Fruit fly (Drosophila melanogaster) whole organism, embryonic: ENCODE measurements around the gene eya.

Experiments
- Ada2b ChIP-seq: fragments of 200-800 bp; sonication (Bioruptor generic); IDR thresholded peaks from 2 replicates; pipeline ENCODE4 v1.3.6; 2022; ENCODE audit warnings: missing biosample characterization, missing genetic modification characterization
- CG1024 ChIP-seq: fragments of 200-800 bp; sonication (Bioruptor generic); IDR thresholded peaks from 2 replicates; pipeline ENCODE4 v1.3.6; 2022; ENCODE audit warnings: missing biosample characterization, missing genetic modification characterization
- CG12104 ChIP-seq: fragments of 200-800 bp; sonication (Bioruptor generic); optimal IDR thresholded peaks from 3 replicates; lab custom pipeline; 2016; ENCODE audit warnings: missing biosample characterization, missing genetic modification characterization
- CG12219 ChIP-seq: fragments of 200-800 bp; sonication (Bioruptor generic); optimal IDR thresholded peaks from 3 replicates; lab custom pipeline; 2018; ENCODE audit warnings: missing biosample characterization, mild to moderate bottlenecking, missing genetic modification characterization
- CG14860 ChIP-seq: fragments of 200-800 bp; sonication (Bioruptor generic); IDR thresholded peaks from 3 replicates; pipeline ENCODE4 v1.3.6; 2022; ENCODE audit warnings: missing biosample characterization, missing genetic modification characterization; ENCODE audit not compliant: partially characterized antibody
- CG1529 ChIP-seq: fragments of 200-800 bp; sonication (Bioruptor generic); optimal IDR thresholded peaks from 3 replicates; lab custom pipeline; 2018; ENCODE audit warnings: missing biosample characterization, missing genetic modification characterization
- CG15601 ChIP-seq: fragments of 200-800 bp; sonication (Bioruptor generic); optimal IDR thresholded peaks from 3 replicates; lab custom pipeline; 2019; ENCODE audit warnings: missing biosample characterization, mild to moderate bottlenecking, missing genetic modification characterization, moderate library complexity
- CG15696 ChIP-seq: fragments of 200-800 bp; sonication (Bioruptor generic); optimal IDR thresholded peaks from 2 replicates; lab custom pipeline; 2019; ENCODE audit warnings: missing biosample characterization, mild to moderate bottlenecking, missing genetic modification characterization, moderate library complexity
- CG16863 ChIP-seq: fragments of 200-800 bp; sonication (Bioruptor generic); optimal IDR thresholded peaks from 3 replicates; lab custom pipeline; 2016; ENCODE audit warnings: missing biosample characterization, missing genetic modification characterization
- CG17328 ChIP-seq: fragments of 200-800 bp; sonication (Bioruptor generic); IDR thresholded peaks from 2 replicates; pipeline ENCODE4 v1.3.6; 2022; ENCODE audit warnings: missing biosample characterization, missing genetic modification characterization
- CG17802 ChIP-seq: fragments of 200-800 bp; sonication (Bioruptor generic); optimal IDR thresholded peaks from 2 replicates; lab custom pipeline; 2018; ENCODE audit warnings: missing biosample characterization, mild to moderate bottlenecking, missing genetic modification characterization, moderate library complexity
- CG18764 ChIP-seq: fragments of 200-800 bp; sonication (Bioruptor generic); optimal IDR thresholded peaks from 3 replicates; lab custom pipeline; 2016; ENCODE audit warnings: missing biosample characterization, missing genetic modification characterization
- CG2120 ChIP-seq: fragments of 200-800 bp; sonication (Bioruptor generic); optimal IDR thresholded peaks from 3 replicates; lab custom pipeline; 2016; ENCODE audit warnings: missing biosample characterization, missing genetic modification characterization
- CG2129 ChIP-seq: fragments of 200-800 bp; sonication (Bioruptor generic); IDR thresholded peaks from 2 replicates; pipeline ENCODE4 v1.3.6; 2022; ENCODE audit warnings: missing biosample characterization, missing genetic modification characterization; ENCODE audit not compliant: partially characterized antibody
- CG2889 ChIP-seq: fragments of 200-800 bp; sonication (Bioruptor generic); IDR thresholded peaks from 3 replicates; pipeline ENCODE4 v1.3.6; 2022; ENCODE audit warnings: missing biosample characterization, missing genetic modification characterization
- CG3847 ChIP-seq: fragments of 200-800 bp; sonication (Bioruptor generic); IDR thresholded peaks from 2 replicates; pipeline ENCODE4 v1.3.6; 2022; ENCODE audit warnings: missing biosample characterization, missing genetic modification characterization
- CG4328 ChIP-seq: fragments of 200-800 bp; sonication (Bioruptor generic); optimal IDR thresholded peaks from 3 replicates; lab custom pipeline; 2017; ENCODE audit warnings: missing biosample characterization, missing genetic modification reagents, missing genetic modification characterization
- CG6791 ChIP-seq: fragments of 200-800 bp; sonication (Bioruptor generic); IDR thresholded peaks from 3 replicates; pipeline ENCODE4 v1.3.6; 2022; ENCODE audit warnings: missing biosample characterization, missing genetic modification characterization; ENCODE audit not compliant: partially characterized antibody
- CG7745 ChIP-seq: fragments of 200-800 bp; sonication (Bioruptor generic); optimal IDR thresholded peaks from 2 replicates; lab custom pipeline; 2018; ENCODE audit warnings: missing biosample characterization, mild to moderate bottlenecking, missing genetic modification characterization, moderate library complexity
- CG7963 ChIP-seq: fragments of 200-800 bp; sonication (Bioruptor generic); IDR thresholded peaks from 3 replicates; pipeline ENCODE4 v1.3.6; 2022; ENCODE audit warnings: missing biosample characterization, missing genetic modification characterization; ENCODE audit not compliant: partially characterized antibody
- CG8290 ChIP-seq, 3 experiments: fragments of 200-800 bp; sonication (Bioruptor generic); optimal IDR thresholded peaks; 2 replicates each; lab custom pipeline; 2016 to 2019; ENCODE audit warnings: missing biosample characterization in 3 of 3, missing genetic modification characterization in 3 of 3, mild to moderate bottlenecking in 2 of 3, moderate library complexity in 1 of 3
- CG8944 ChIP-seq: fragments of 200-800 bp; sonication (Bioruptor generic); optimal IDR thresholded peaks from 3 replicates; lab custom pipeline; 2016; ENCODE audit warnings: missing biosample characterization, missing genetic modification characterization
- CTCF ChIP-seq: fragments of 200-800 bp; sonication (Bioruptor generic); optimal IDR thresholded peaks from 2 replicates; lab custom pipeline; 2017; ENCODE audit warnings: missing biosample characterization, mild to moderate bottlenecking, missing genetic modification characterization, moderate library complexity
- Dek ChIP-seq: fragments of 200-800 bp; sonication (Bioruptor generic); optimal IDR thresholded peaks from 3 replicates; lab custom pipeline; 2019; ENCODE audit warnings: missing biosample characterization, mild to moderate bottlenecking, missing genetic modification characterization, moderate library complexity
- Dip2 ChIP-seq: fragments of 200-800 bp; sonication (Bioruptor generic); IDR thresholded peaks from 2 replicates; pipeline ENCODE4 v1.3.6; 2022; ENCODE audit warnings: missing biosample characterization, missing genetic modification characterization
- H2.0 ChIP-seq: fragments of 200-800 bp; sonication (Bioruptor generic); IDR thresholded peaks from 2 replicates; pipeline ENCODE4 v1.3.6; 2022; ENCODE audit warnings: missing biosample characterization, missing genetic modification characterization
- Hey ChIP-seq: fragments of 200-800 bp; sonication (Bioruptor generic); optimal IDR thresholded peaks from 3 replicates; lab custom pipeline; 2018; ENCODE audit warnings: missing biosample characterization, mild to moderate bottlenecking, missing genetic modification characterization
- Hmx ChIP-seq: fragments of 200-800 bp; sonication (Bioruptor generic); optimal IDR thresholded peaks from 2 replicates; lab custom pipeline; 2016; ENCODE audit warnings: missing biosample characterization, missing genetic modification characterization
- Hr39 ChIP-seq: fragments of >200 bp; optimal IDR thresholded peaks from 2 replicates; lab custom pipeline; 2017
- Pdp1 ChIP-seq, 2 experiments: fragments of 200-800 bp; sonication (Bioruptor generic); optimal IDR thresholded peaks; 3 replicates each; lab custom pipeline; 2016; ENCODE audit warnings: missing biosample characterization in 2 of 2, missing genetic modification characterization in 2 of 2, mild to moderate bottlenecking in 1 of 2, moderate library complexity in 1 of 2
- Rfx ChIP-seq: fragments of 200-800 bp; sonication (Bioruptor generic); IDR thresholded peaks from 2 replicates; pipeline ENCODE4 v1.3.6; 2022; ENCODE audit warnings: missing biosample characterization, missing genetic modification characterization
- Ssrp ChIP-seq: fragments of 200-800 bp; sonication (Bioruptor generic); optimal IDR thresholded peaks from 2 replicates; lab custom pipeline; 2018; ENCODE audit warnings: missing biosample characterization, mild to moderate bottlenecking, missing genetic modification characterization, moderate library complexity
- Tbp ChIP-seq: fragments of >200 bp; optimal IDR thresholded peaks from 2 replicates; lab custom pipeline; 2018; ENCODE audit warnings: missing biosample characterization, missing genetic modification characterization
- chm ChIP-seq: fragments of 200-800 bp; sonication (Bioruptor generic); IDR thresholded peaks from 2 replicates; pipeline ENCODE4 v1.3.6; 2022; ENCODE audit warnings: missing biosample characterization, missing genetic modification characterization
- chn ChIP-seq: fragments of 200-800 bp; sonication (Bioruptor generic); optimal IDR thresholded peaks from 2 replicates; lab custom pipeline; 2016; ENCODE audit warnings: missing biosample characterization, missing genetic modification characterization
- corto ChIP-seq: fragments of 200-800 bp; sonication (Bioruptor generic); optimal IDR thresholded peaks from 2 replicates; lab custom pipeline; 2016; ENCODE audit warnings: missing biosample characterization, mild to moderate bottlenecking, missing genetic modification characterization, moderate library complexity
- crc ChIP-seq: fragments of 200-800 bp; sonication (Bioruptor generic); optimal IDR thresholded peaks from 2 replicates; lab custom pipeline; 2016; ENCODE audit warnings: missing biosample characterization, missing genetic modification characterization
- crol ChIP-seq: fragments of 200-800 bp; sonication (Bioruptor generic); IDR thresholded peaks from 2 replicates; pipeline ENCODE4 v1.3.6; 2022; ENCODE audit warnings: missing biosample characterization, missing genetic modification characterization
- danr ChIP-seq: fragments of 200-800 bp; sonication (Bioruptor generic); IDR thresholded peaks from 2 replicates; pipeline ENCODE4 v1.3.6; 2022; ENCODE audit warnings: missing biosample characterization, missing genetic modification characterization
- dm ChIP-seq: fragments of 200-800 bp; sonication (Bioruptor generic); optimal IDR thresholded peaks from 3 replicates; lab custom pipeline; 2016; ENCODE audit warnings: missing biosample characterization, missing genetic modification characterization
- kni ChIP-seq: fragments of 200-800 bp; sonication (Bioruptor generic); optimal IDR thresholded peaks from 3 replicates; lab custom pipeline; 2017; ENCODE audit warnings: mild to moderate bottlenecking, missing biosample characterization, missing genetic modification reagents, missing genetic modification characterization
- pb ChIP-seq: fragments of 200-800 bp; sonication (Bioruptor generic); optimal IDR thresholded peaks from 3 replicates; lab custom pipeline; 2016; ENCODE audit warnings: missing biosample characterization, missing genetic modification characterization
- repo ChIP-seq: fragments of 200-800 bp; sonication (Bioruptor generic); optimal IDR thresholded peaks from 2 replicates; lab custom pipeline; 2016; ENCODE audit warnings: missing biosample characterization, missing genetic modification characterization
- row ChIP-seq: fragments of 200-800 bp; sonication (Bioruptor generic); IDR thresholded peaks from 3 replicates; pipeline ENCODE4 v1.3.6; 2022; ENCODE audit warnings: missing biosample characterization, missing genetic modification characterization
- sens-2 ChIP-seq: fragments of 200-800 bp; sonication (Bioruptor generic); IDR thresholded peaks from 2 replicates; pipeline ENCODE4 v1.3.6; 2022; ENCODE audit warnings: missing biosample characterization, missing genetic modification characterization
- sim ChIP-seq: fragments of 200-800 bp; sonication (Bioruptor generic); IDR thresholded peaks from 2 replicates; pipeline ENCODE4 v1.3.6; 2022; ENCODE audit warnings: missing biosample characterization, missing genetic modification characterization
- sug ChIP-seq: fragments of 200-800 bp; optimal IDR thresholded peaks from 2 replicates; lab custom pipeline; 2019; ENCODE audit warnings: missing biosample characterization, mild to moderate bottlenecking, missing genetic modification characterization, moderate library complexity
- trh ChIP-seq: fragments of 200-800 bp; sonication (Bioruptor generic); optimal IDR thresholded peaks from 2 replicates; lab custom pipeline; 2016; ENCODE audit warnings: missing biosample characterization, missing genetic modification characterization
- tx ChIP-seq: fragments of 200-800 bp; sonication (Bioruptor generic); optimal IDR thresholded peaks from 2 replicates; lab custom pipeline; 2016; ENCODE audit warnings: missing biosample characterization, missing genetic modification characterization
- z ChIP-seq: fragments of 200-800 bp; sonication (Bioruptor generic); IDR thresholded peaks from 3 replicates; pipeline ENCODE4 v1.3.6; 2022; ENCODE audit warnings: missing biosample characterization, missing genetic modification characterization

eya gene

dm6 chr2L:6480212-6480994 lies 66.4 kb downstream of the eya start, which contains the start of the genes Sec61alpha and Daxx (continued):
- TF ChIP-seq CG3847 (GFP tag; lab: Robert Waterston, UW) (peak; percentile 88), CG15696 (tag; lab: Kevin White, UChicago) (peak; percentile 72), Hr39 (lab: Kevin White, UChicago) (no peak), crc (GFP tag; lab: Kevin White, UChicago) (peak; percentile 83), CG14860 (GFP tag; lab: Robert Waterston, UW) (peak; percentile 99), CG2120 (GFP tag; lab: Kevin White, UChicago) (peak; percentile 95), CG2889 (peak; percentile 85), Tbp (GFP tag; lab: Kevin White, UChicago) (no peak), H2.0 (GFP tag; lab: Robert Waterston, UW) (peak; percentile 84), danr (GFP tag; lab: Robert Waterston, UW) (peak; percentile 66; the same call in 1 of the 2 replicates), CG16863 (GFP tag; lab: Kevin White, UChicago) (peak; percentile 89), CG7963 (GFP tag; lab: Robert Waterston, UW) (peak; percentile 100), CG8944 (GFP tag; lab: Kevin White, UChicago) (peak; percentile 90), chm (GFP tag; lab: Robert Waterston, UW) (peak; percentile 66), Pdp1 (GFP tag; optimal IDR thresholded peaks at IDR 0.05; lab: Kevin White, UChicago) (peak; percentile 73 to 90), tx (GFP tag; lab: Kevin White, UChicago) (peak; percentile 87), Ssrp (tag; lab: Kevin White, UChicago) (peak; percentile 45), Hey (tag; lab: Kevin White, UChicago) (no peak), dm (GFP tag; lab: Kevin White, UChicago) (peak; percentile 68), CTCF (peak; percentile 20), Hmx (GFP tag; lab: Kevin White, UChicago) (peak; percentile 13), CG7745 (tag; lab: Kevin White, UChicago) (no peak), CG12219 (GFP tag; lab: Kevin White, UChicago) (peak; percentile 69), CG15601 (tag; lab: Kevin White, UChicago) (peak; percentile 78), crol (GFP tag; lab: Robert Waterston, UW) (no peak), chn (GFP tag; lab: Kevin White, UChicago) (peak; percentile 89), sim (GFP tag; lab: Robert Waterston, UW) (peak; percentile 18; the same call in 1 of the 2 replicates), Dek (tag; lab: Kevin White, UChicago) (peak; percentile 87), CG4328 (GFP tag; lab: Kevin White, UChicago) (peak; percentile 65), repo (GFP tag; lab: Kevin White, UChicago) (peak; percentile 65), CG18764 (GFP tag; lab: Kevin White, UChicago) (peak; percentile 70), CG1024 (GFP tag; lab: Robert Waterston, UW) (peak; percentile 68), CG17802 (peak; percentile 21), CG2129 (GFP tag; lab: Robert Waterston, UW) (peak; percentile 98), CG17328 (GFP tag; lab: Robert Waterston, UW) (peak; percentile 63), z (GFP tag; lab: Robert Waterston, UW) (peak; percentile 31; the same call in 1 of the 3 replicates), Rfx (GFP tag; lab: Robert Waterston, UW) (peak; percentile 93), CG1529 (GFP tag; lab: Kevin White, UChicago) (peak; percentile 50), CG8290 (GFP tag; optimal IDR thresholded peaks at IDR 0.05; lab: Kevin White, UChicago) (peak; percentile 70), CG8290 (tag; optimal IDR thresholded peaks at IDR 0.05; lab: Kevin White, UChicago) (peak in 1 of 2 experiments; percentile 73), Dip2 (GFP tag; lab: Robert Waterston, UW) (no peak), row (GFP tag; lab: Robert Waterston, UW) (peak; percentile 94), sens-2 (peak; percentile 73), trh (peak; percentile 65), CG6791 (GFP tag; lab: Robert Waterston, UW) (peak; percentile 100), sug (tag; lab: Kevin White, UChicago) (peak; percentile 87), CG12104 (GFP tag; lab: Kevin White, UChicago) (peak; percentile 70), pb (GFP tag; lab: Kevin White, UChicago) (peak; percentile 68), kni (GFP tag; lab: Kevin White, UChicago) (no peak), corto (GFP tag; lab: Kevin White, UChicago) (peak; percentile 79), Ada2b (GFP tag; lab: Robert Waterston, UW) (peak; percentile 75)
